Worm (Caenorhabditis elegans) whole organism, L4/young adult: Measurements from ENCODE around the gene nca-2.
"Not testable (repeated sequence)": the region's sequence is repeated elsewhere in the genome, so short reads cannot be mapped to it uniquely, and the experiment has no call there.

ENCODE experiments used
- W03F9.2 ChIP-seq: fragments of 150-350 bp; optimal IDR thresholded peaks from 2 replicates; lab custom pipeline; 2014; ENCODE audit warnings: missing biosample characterization, missing genetic modification characterization
- dao-5 ChIP-seq: sonication (generic microtip); optimal IDR thresholded peaks from 2 replicates; lab custom pipeline; 2016; ENCODE audit warnings: missing genotype, missing genetic modification characterization, moderate library complexity, missing compliant biosample characterization
- him-1 ChIP-seq: sonication (generic microtip); optimal IDR thresholded peaks from 2 replicates; lab custom pipeline; 2016; ENCODE audit warnings: missing genotype, missing genetic modification reagents, missing genetic modification characterization, missing compliant biosample characterization

nca-2 gene

ce11 chrIII:4948631-4949030 lies 16.7 kb upstream of the nca-2 start:
- TF ChIP-seq dao-5 (tag; lab: Kevin White, UChicago) (no peak), him-1 (tag; lab: Kevin White, UChicago) (no peak), W03F9.2 (tag; lab: Kevin White, UChicago) (no peak)

- TF ChIP-seq dao-5 (tag; lab: Kevin White, UChicago) (no peak), him-1 (tag; lab: Kevin White, UChicago) (peak; percentile 27)
Observed at ce11 chrIII:4950345-4950744, 15.0 kb upstream of the nca-2 start.

ce11 chrIII:4951210-4951609 lies 14.2 kb upstream of the nca-2 start:
- TF ChIP-seq dao-5 (tag; lab: Kevin White, UChicago) (no peak), W03F9.2 (tag; lab: Kevin White, UChicago) (no peak), him-1 (tag; lab: Kevin White, UChicago) (no peak)

ce11 chrIII:4951824-4952223 lies 13.5 kb upstream of the nca-2 start, which contains the start of gene flh-2:
TSS of gene flh-2 (plus strand) at chrIII:4952124.
- TF ChIP-seq W03F9.2 (tag; lab: Kevin White, UChicago) = no peak
- no peak for TF ChIP-seq him-1 (tag; lab: Kevin White, UChicago)
- no peak for TF ChIP-seq dao-5 (tag; lab: Kevin White, UChicago)

- no peak for TF ChIP-seq him-1 (tag; lab: Kevin White, UChicago)
- TF ChIP-seq W03F9.2 (tag; lab: Kevin White, UChicago) = no peak
- no peak for TF ChIP-seq dao-5 (tag; lab: Kevin White, UChicago)
Observed at ce11 chrIII:4952970-4953369, 12.4 kb upstream of the nca-2 start.

ce11 chrIII:4956566-4956965 lies 8.8 kb upstream of the nca-2 start, which contains the start of gene C26E6.1:
TSS of gene C26E6.1 (plus strand) at chrIII:4956866.
- TF ChIP-seq W03F9.2 (tag; lab: Kevin White, UChicago) = no peak
- TF ChIP-seq dao-5 (tag; lab: Kevin White, UChicago) = no peak
- TF ChIP-seq him-1 (tag; lab: Kevin White, UChicago) = no peak

ce11 chrIII:4960204-4960603 lies 5.2 kb upstream of the nca-2 start, which contains the start of gene C27F2.4:
TSS of gene C27F2.4 (minus strand) at chrIII:4960304.
- TF ChIP-seq W03F9.2 (tag; lab: Kevin White, UChicago) (no peak), him-1 (tag; lab: Kevin White, UChicago) (no peak), dao-5 (tag; lab: Kevin White, UChicago) (no peak)

- no peak for TF ChIP-seq dao-5 (tag; lab: Kevin White, UChicago)
- TF ChIP-seq W03F9.2 (tag; lab: Kevin White, UChicago) = no peak
- TF ChIP-seq him-1 (tag; lab: Kevin White, UChicago) = no peak
Observed at ce11 chrIII:4961281-4961680, 4.1 kb upstream of the nca-2 start.

ce11 chrIII:4962393-4962792 lies 3.0 kb upstream of the nca-2 start, which contains the start of gene vps-22:
TSS of gene vps-22 (minus strand) at chrIII:4962493.
- TF ChIP-seq W03F9.2 (tag; lab: Kevin White, UChicago) (no peak), him-1 (tag; lab: Kevin White, UChicago) (no peak), dao-5 (tag; lab: Kevin White, UChicago) (no peak)

- TF ChIP-seq dao-5 (tag; lab: Kevin White, UChicago) (no peak), W03F9.2 (tag; lab: Kevin White, UChicago) (peak; percentile 93), him-1 (tag; lab: Kevin White, UChicago) (peak; percentile 85)
Observed at ce11 chrIII:4962886-4963285, 2.5 kb upstream of the nca-2 start, which contains the start of gene C27F2.9. TSS of gene C27F2.9 (minus strand) at chrIII:4963044.

ce11 chrIII:4967236-4967635 lies 1.9 kb downstream of the nca-2 start:
- TF ChIP-seq him-1 (tag; lab: Kevin White, UChicago) (no peak), W03F9.2 (tag; lab: Kevin White, UChicago) (no peak), dao-5 (tag; lab: Kevin White, UChicago) (no peak)

ce11 chrIII:4968146-4968545 lies 2.8 kb downstream of the nca-2 start:
- TF ChIP-seq him-1 (tag; lab: Kevin White, UChicago) (no peak), dao-5 (tag; lab: Kevin White, UChicago) (no peak), W03F9.2 (tag; lab: Kevin White, UChicago) (no peak)

ce11 chrIII:4980367-4980766 lies 15.0 kb downstream of the nca-2 start, which contains the start of gene C27F2.6:
TSS of gene C27F2.6 (minus strand) at chrIII:4980467.
- not testable (repeated sequence) for TF ChIP-seq him-1, W03F9.2, dao-5 (tag; lab: Kevin White, UChicago)

- TF ChIP-seq him-1 (tag; lab: Kevin White, UChicago) (no peak), dao-5 (tag; lab: Kevin White, UChicago) (no peak), W03F9.2 (tag; lab: Kevin White, UChicago) (no peak)
Observed at ce11 chrIII:4983961-4984360, 18.6 kb downstream of the nca-2 start.
